Fruit fly (Drosophila melanogaster): ENCODE measurements around the gene CG32642.

- TF ChIP-seq tj (GFP tag; optimal IDR thresholded peaks at IDR 0.05) (no peak), ovo (GFP tag; optimal IDR thresholded peaks at IDR 0.05) (no peak), Clk (GFP tag; optimal IDR thresholded peaks at IDR 0.05) (no peak), CG7045 (GFP tag; optimal IDR thresholded peaks at IDR 0.05) (no peak)
Observed at dm6 chrX:12988025-12988801, 29.2 kb downstream of the CG32642 start, which contains the start of gene rsh.
